Worm (Caenorhabditis elegans) whole organism, mixed stage, embryonic: ENCODE measurements around the gene abu-12.

ENCODE experiments used
- nhr-12 ChIP-seq: fragments of 150-350 bp; optimal IDR thresholded peaks from 2 replicates; lab custom pipeline; 2014; ENCODE audit warnings: missing biosample characterization, missing genetic modification characterization
- nhr-2 ChIP-seq: fragments of 150-350 bp; optimal IDR thresholded peaks from 2 replicates; lab custom pipeline; 2014; ENCODE audit warnings: missing biosample characterization, missing genetic modification characterization
- ztf-11 ChIP-seq: fragments of 150-350 bp; optimal IDR thresholded peaks from 2 replicates; lab custom pipeline; 2014; ENCODE audit warnings: missing biosample characterization, missing genetic modification characterization

ce11 chrX:421785-422657 lies 35.4 kb downstream of the abu-12 start:
- no peak for TF ChIP-seq ztf-11
- TF ChIP-seq nhr-12 (tag; lab: Kevin White, UChicago), result no peak
- no peak for TF ChIP-seq nhr-2 (tag; lab: Kevin White, UChicago)
